Worm (Caenorhabditis elegans) whole organism, midembryonic: ENCODE results near the gene F23H12.7.

Experiments used
- T22C8.4 ChIP-seq: fragments of 200-800 bp; sonication (Bioruptor generic); IDR thresholded peaks from 2 replicates; pipeline ENCODE4 v1.3.6; 2022; ENCODE audit warnings: missing genetic modification characterization, missing compliant biosample characterization
- cog-1 ChIP-seq: sonication (generic microtip); optimal IDR thresholded peaks from 2 replicates; lab custom pipeline; 2016; ENCODE audit warnings: missing genetic modification characterization, missing compliant biosample characterization
- flt-1 ChIP-seq: fragments of 200-800 bp; sonication (Bioruptor generic); IDR thresholded peaks from 2 replicates; pipeline ENCODE4 v1.3.6; 2022; ENCODE audit warnings: missing genetic modification characterization, missing compliant biosample characterization
- klf-2 ChIP-seq: fragments of 200-800 bp; sonication (Bioruptor generic); conservative IDR thresholded peaks from 2 replicates; pipeline ENCODE4 v1.3.6; 2022; ENCODE audit warnings: missing genetic modification reagents, missing genetic modification characterization, missing compliant biosample characterization
- med-1 ChIP-seq: sonication (generic microtip); optimal IDR thresholded peaks from 2 replicates; lab custom pipeline; 2017; ENCODE audit warnings: missing genetic modification characterization, mild to moderate bottlenecking, missing compliant biosample characterization, antibody characterized with exemption, missing genetic modification reagents; ENCODE audit not compliant: insufficient read depth
- tab-1 ChIP-seq: fragments of 200-800 bp; sonication (Bioruptor generic); IDR thresholded peaks from 2 replicates; pipeline ENCODE4 v1.3.6; 2022; ENCODE audit warnings: missing genetic modification characterization, missing compliant biosample characterization

ce11 chrV:12417277-12417676 lies 45.8 kb downstream of the F23H12.7 start, which contains the start of gene cdr-3:
- no peak for TF ChIP-seq cog-1 (tag; lab: Kevin White, UChicago)
- TF ChIP-seq tab-1 (GFP tag; lab: Robert Waterston, UW) = no peak
- TF ChIP-seq klf-2 (GFP tag; lab: Robert Waterston, UW) = no peak
- no peak for TF ChIP-seq flt-1 (GFP tag; lab: Robert Waterston, UW)
- no peak for TF ChIP-seq med-1
- no peak for TF ChIP-seq T22C8.4 (GFP tag; lab: Robert Waterston, UW)
